Worm (Caenorhabditis elegans): Measurements from ENCODE around the gene gst-42.

The gst-42 gene

DNA sequence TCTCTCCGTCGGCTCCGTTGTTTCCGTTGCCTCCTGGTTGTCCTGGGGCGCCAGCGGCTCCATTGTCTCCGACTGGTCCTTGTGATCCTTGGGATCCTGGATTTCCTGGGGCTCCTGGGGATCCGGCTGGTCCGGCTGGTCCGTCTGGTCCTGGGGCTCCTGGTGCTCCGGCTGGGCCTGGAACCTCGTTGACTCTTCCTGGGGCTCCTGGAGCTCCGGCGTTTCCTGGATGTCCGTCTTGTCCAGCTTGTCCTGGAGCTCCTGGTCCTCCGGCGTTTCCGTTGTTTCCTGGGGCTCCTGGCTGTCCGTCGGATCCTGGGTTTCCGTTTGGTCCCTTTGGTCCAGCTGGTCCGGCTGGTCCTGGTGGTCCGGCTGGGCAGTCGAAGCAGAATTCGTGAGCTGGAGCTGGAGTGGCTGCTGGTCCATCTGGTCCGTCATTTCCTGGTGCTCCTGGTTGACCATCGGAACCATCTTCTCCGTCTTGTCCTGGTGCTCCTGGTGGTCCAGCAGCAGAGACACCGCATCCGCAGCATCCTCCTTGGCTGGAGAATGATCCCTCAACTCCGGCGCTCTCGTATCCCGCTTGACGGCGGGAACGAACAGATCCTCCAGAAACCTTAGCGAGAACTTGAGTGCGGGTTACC lies 16.2 kb downstream of the gst-42 start:
- TF ChIP-seq ceh-45 (GFP tag; IDR thresholded peaks at IDR 0.05) = 0 out of 2 replicates have a peak, but pooled peaks have one; percentile 14
- TF ChIP-seq nfya-1 (tag; optimal IDR thresholded peaks at IDR 0.05) = no peak
- TF ChIP-seq elt-4 (tag; optimal IDR thresholded peaks at IDR 0.05) = peak; percentile 69
- no peak for TF ChIP-seq hlh-13 (GFP tag; optimal IDR thresholded peaks at IDR 0.05)

DNA sequence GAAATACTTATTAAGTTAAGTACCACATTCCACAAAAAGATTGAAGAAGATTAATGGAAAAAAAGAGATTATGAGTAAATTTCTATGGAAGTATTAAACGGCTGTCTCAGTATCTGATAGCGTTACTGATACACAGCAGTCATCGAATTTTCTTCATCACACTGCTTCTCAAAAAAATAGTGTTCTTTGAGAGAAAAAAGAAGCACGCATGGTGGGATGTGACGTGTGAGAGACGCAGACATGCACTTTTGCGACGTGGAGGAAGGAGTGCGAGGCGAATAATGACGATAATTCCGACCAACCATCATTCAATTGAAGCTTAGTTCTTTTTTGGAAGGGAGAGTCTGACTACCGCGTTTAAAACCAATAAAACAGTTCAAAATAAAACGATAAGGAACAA lies 17.5 kb downstream of the gst-42 start, which contains the start of gene C44C10.11:
Gene C44C10.11, minus strand, starts transcription at position 115 of the 400 bp plus-strand sequence.
- TF ChIP-seq unc-42 (tag; optimal IDR thresholded peaks at IDR 0.05) (peak; percentile 11), ceh-19 (GFP tag; optimal IDR thresholded peaks at IDR 0.05) (no peak)

DNA sequence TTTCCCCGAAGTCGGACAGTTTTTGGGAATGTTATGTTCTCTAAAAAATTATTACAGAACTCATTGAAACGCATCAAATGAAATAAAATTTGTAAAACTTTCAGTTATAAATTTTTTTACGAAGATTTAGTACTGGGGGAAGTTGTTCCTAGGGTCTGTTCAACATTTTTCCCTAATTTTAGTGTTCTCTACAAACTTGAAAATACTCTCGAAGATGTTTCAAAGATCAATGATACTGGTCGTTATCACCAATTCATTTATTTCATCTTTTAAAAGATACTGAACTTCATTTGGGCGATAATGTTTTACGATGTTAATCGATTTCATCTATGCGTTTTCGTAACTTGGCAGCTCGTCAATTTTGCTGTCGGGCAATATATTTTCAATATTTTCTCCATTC lies 25.5 kb downstream of the gst-42 start, which contains the start of gene C44C10.3:
Gene C44C10.3, plus strand, starts transcription at position 301 of the 400 bp plus-strand sequence.
- TF ChIP-seq dve-1 (tag; optimal IDR thresholded peaks at IDR 0.05) = no peak
- no peak for TF ChIP-seq ceh-48 (tag; optimal IDR thresholded peaks at IDR 0.05)
- TF ChIP-seq fax-1 (tag; optimal IDR thresholded peaks at IDR 0.05) = no peak
- no peak for TF ChIP-seq ztf-16 (tag; optimal IDR thresholded peaks at IDR 0.05)
- no peak for TF ChIP-seq tbx-2 (tag; optimal IDR thresholded peaks at IDR 0.05)
- no peak for TF ChIP-seq lin-11 (tag; optimal IDR thresholded peaks at IDR 0.05)
- no peak for TF ChIP-seq fkh-6 (tag; optimal IDR thresholded peaks at IDR 0.05)
- no peak for TF ChIP-seq dmd-4 (tag; optimal IDR thresholded peaks at IDR 0.05; ENCODE audit: borderline replicate concordance)
- no peak for TF ChIP-seq hlh-30 (tag; optimal IDR thresholded peaks at IDR 0.05; ENCODE audit: insufficient read depth)

DNA sequence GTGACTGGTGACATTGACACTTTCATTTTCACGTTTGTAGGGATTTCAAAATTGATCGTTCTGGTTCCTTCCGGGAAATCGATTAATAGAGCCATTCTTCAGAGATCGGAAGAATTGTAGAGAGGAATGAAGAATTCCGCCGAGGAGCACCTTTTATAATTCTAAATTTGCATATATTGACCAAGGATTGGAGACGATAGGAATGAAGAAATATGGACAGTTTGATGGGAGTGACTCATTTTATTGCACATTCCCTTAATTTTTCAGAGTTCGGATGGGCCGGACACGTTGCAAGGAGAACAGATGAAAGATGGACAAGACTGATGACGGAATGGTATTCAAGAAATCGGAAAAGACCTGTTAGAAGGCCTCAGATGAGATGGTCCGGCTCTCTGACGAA lies 27.5 kb downstream of the gst-42 start, which contains the start of gene C44C10.15:
Gene C44C10.15, minus strand, starts transcription at position 101 of the 400 bp plus-strand sequence.
- TF ChIP-seq ztf-16 (tag; optimal IDR thresholded peaks at IDR 0.05) = no peak
- no peak for TF ChIP-seq tbx-7 (tag; optimal IDR thresholded peaks at IDR 0.05)
- no peak for TF ChIP-seq hlh-13 (GFP tag; optimal IDR thresholded peaks at IDR 0.05)
- TF ChIP-seq unc-3 (GFP tag; conservative IDR thresholded peaks at IDR 0.05) = no peak
- no peak for TF ChIP-seq unc-3 (tag; optimal IDR thresholded peaks at IDR 0.05)
- TF ChIP-seq ceh-22 (tag; optimal IDR thresholded peaks at IDR 0.05) = no peak
- TF ChIP-seq ceh-45 (GFP tag; IDR thresholded peaks at IDR 0.05) = no peak
- TF ChIP-seq C08G9.2 (tag; optimal IDR thresholded peaks at IDR 0.05) = no peak
- TF ChIP-seq syd-9 (tag; optimal IDR thresholded peaks at IDR 0.05) = no peak
- no peak for TF ChIP-seq T23F11.4 (GFP tag; optimal IDR thresholded peaks at IDR 0.05)
- no peak for TF ChIP-seq ceh-2 (tag; optimal IDR thresholded peaks at IDR 0.05)
- no peak for TF ChIP-seq pros-1 (tag; optimal IDR thresholded peaks at IDR 0.05)
- TF ChIP-seq ttx-3 (tag; optimal IDR thresholded peaks at IDR 0.05) = no peak
- TF ChIP-seq mec-3 (tag; optimal IDR thresholded peaks at IDR 0.05; ENCODE audit: borderline replicate concordance) = no peak

ce11 chrX:11696696-11697095 lies 31.0 kb downstream of the gst-42 start, which contains the start of gene C44C10.12:
C44C10.12 (plus strand) TSS chrX:11696996.
- TF ChIP-seq C08G9.2 (tag; optimal IDR thresholded peaks at IDR 0.05) (no peak), unc-3 (GFP tag; conservative IDR thresholded peaks at IDR 0.05) (no peak), unc-3 (tag; optimal IDR thresholded peaks at IDR 0.05) (no peak), sox-2 (GFP tag; IDR thresholded peaks at IDR 0.05) (no peak), elt-2 (tag; optimal IDR thresholded peaks at IDR 0.05) (no peak)

ce11 chrX:11693092-11693491 lies 34.6 kb downstream of the gst-42 start, which contains the start of gene smcl-1:
smcl-1 (plus strand) TSS chrX:11693464.
- TF ChIP-seq K09A11.1 (tag; optimal IDR thresholded peaks at IDR 0.05; ENCODE audit: insufficient read depth) (no peak), ets-4 (tag; optimal IDR thresholded peaks at IDR 0.05) (peak; percentile 42), syd-9 (tag; optimal IDR thresholded peaks at IDR 0.05) (no peak), zip-5 (tag; optimal IDR thresholded peaks at IDR 0.05) (no peak), dve-1 (tag; optimal IDR thresholded peaks at IDR 0.05) (no peak), Y22D7AL.16 (tag; optimal IDR thresholded peaks at IDR 0.05) (no peak), pros-1 (tag; optimal IDR thresholded peaks at IDR 0.05) (no peak), unc-42 (tag; optimal IDR thresholded peaks at IDR 0.05) (no peak), ceh-2 (tag; optimal IDR thresholded peaks at IDR 0.05) (peak; percentile 56), ttx-3 (tag; optimal IDR thresholded peaks at IDR 0.05) (no peak), sdc-2 (tag; optimal IDR thresholded peaks at IDR 0.05) (peak; percentile 3), fkh-6 (tag; optimal IDR thresholded peaks at IDR 0.05) (no peak), ceh-31 (tag; optimal IDR thresholded peaks at IDR 0.05) (peak; percentile 74), tbx-2 (tag; optimal IDR thresholded peaks at IDR 0.05) (peak; percentile 57), fax-1 (tag; optimal IDR thresholded peaks at IDR 0.05) (no peak), lim-6 (tag; optimal IDR thresholded peaks at IDR 0.05) (no peak), ceh-48 (tag; optimal IDR thresholded peaks at IDR 0.05) (no peak), ceh-6 (GFP tag; optimal IDR thresholded peaks at IDR 0.05) (no peak), nfya-1 (tag; optimal IDR thresholded peaks at IDR 0.05) (peak; percentile 41), ceh-24 (tag; optimal IDR thresholded peaks at IDR 0.05) (no peak), ref-2 (tag; optimal IDR thresholded peaks at IDR 0.05) (no peak), C38D4.7 (GFP tag; optimal IDR thresholded peaks at IDR 0.05) (no peak), C08G9.2 (tag; optimal IDR thresholded peaks at IDR 0.05) (peak; percentile 42)

Data from whole organism, late embryonic.